Worm (Caenorhabditis elegans) whole organism, young adult: ENCODE data around the gene F31D4.8.

ENCODE experiments used
- B0019.2 ChIP-seq: fragments of 200-800 bp; sonication (Bioruptor generic); conservative IDR thresholded peaks from 2 replicates; pipeline ENCODE4 v1.3.6; 2022; ENCODE audit warnings: missing genetic modification reagents, missing genetic modification characterization, missing compliant biosample characterization
- B0336.3 ChIP-seq: fragments of 200-800 bp; sonication (Bioruptor generic); IDR thresholded peaks from 2 replicates; pipeline ENCODE4 v1.3.6; 2022; ENCODE audit warnings: missing genetic modification characterization, missing compliant biosample characterization
- D2030.7 ChIP-seq: fragments of 200-800 bp; sonication (Bioruptor generic); IDR thresholded peaks from 2 replicates; pipeline ENCODE4 v1.3.6; 2022; ENCODE audit warnings: missing genetic modification reagents, missing genetic modification characterization, missing compliant biosample characterization
- F52B5.7 ChIP-seq: sonication (generic microtip); optimal IDR thresholded peaks from 2 replicates; lab custom pipeline; 2016; ENCODE audit warnings: mild to moderate bottlenecking, missing genetic modification characterization, missing compliant biosample characterization
- F57C9.4 ChIP-seq: sonication (generic microtip); optimal IDR thresholded peaks from 2 replicates; lab custom pipeline; 2017; ENCODE audit warnings: mild to moderate bottlenecking, missing genetic modification characterization, missing compliant biosample characterization
- K11D2.4 ChIP-seq: fragments of 200-800 bp; sonication (Bioruptor generic); IDR thresholded peaks from 2 replicates; pipeline ENCODE4 v1.3.6; 2022; ENCODE audit warnings: missing genetic modification reagents, missing genetic modification characterization, missing compliant biosample characterization
- K12H6.12 ChIP-seq: fragments of 200-800 bp; sonication (Bioruptor generic); optimal IDR thresholded peaks from 2 replicates; lab custom pipeline; 2018; ENCODE audit warnings: mild to moderate bottlenecking, missing genetic modification characterization, missing compliant biosample characterization
- ZK185.1 ChIP-seq: sonication (generic microtip); optimal IDR thresholded peaks from 2 replicates; lab custom pipeline; 2016; ENCODE audit warnings: mild to moderate bottlenecking, missing genetic modification characterization, missing compliant biosample characterization; ENCODE audit not compliant: poor library complexity, severe bottlenecking
- athp-1 ChIP-seq: sonication (generic microtip); optimal IDR thresholded peaks from 2 replicates; lab custom pipeline; 2017; ENCODE audit warnings: mild to moderate bottlenecking, missing genetic modification characterization, missing compliant biosample characterization
- attf-3 ChIP-seq: fragments of 200-800 bp; sonication (Bioruptor generic); conservative IDR thresholded peaks from 2 replicates; pipeline ENCODE4 v1.3.6; 2022; ENCODE audit warnings: missing genetic modification reagents, missing genetic modification characterization, missing compliant biosample characterization
- attf-6 ChIP-seq: fragments of 200-800 bp; sonication (Bioruptor generic); IDR thresholded peaks from 2 replicates; pipeline ENCODE4 v1.3.6; 2022; ENCODE audit warnings: missing genetic modification reagents, missing genetic modification characterization, missing compliant biosample characterization
- bed-1 ChIP-seq: fragments of 200-800 bp; sonication (Bioruptor generic); IDR thresholded peaks from 2 replicates; pipeline ENCODE4 v1.3.6; 2022; ENCODE audit warnings: missing genetic modification reagents, missing genetic modification characterization, missing compliant biosample characterization
- cebp-1 ChIP-seq, 2 experiments: fragments of 200-800 bp in 1 of 2; sonication (Bioruptor generic) in 1 of 2; sonication (generic microtip) in 1 of 2; IDR thresholded peaks in 1 of 2; optimal IDR thresholded peaks in 1 of 2; 2 replicates each; pipeline versions ENCODE4 v1.3.6 to Lab custom; 2017 to 2022; ENCODE audit warnings: missing compliant biosample characterization in 2 of 2, missing genetic modification characterization in 2 of 2, mild to moderate bottlenecking in 1 of 2, missing genetic modification reagents in 1 of 2, moderate library complexity in 1 of 2
- ceh-100 ChIP-seq: fragments of 200-800 bp; sonication (Bioruptor generic); IDR thresholded peaks from 2 replicates; pipeline ENCODE4 v1.3.6; 2022; ENCODE audit warnings: missing genetic modification reagents, missing genetic modification characterization, missing compliant biosample characterization
- ceh-27 ChIP-seq: fragments of 200-800 bp; sonication (Bioruptor generic); optimal IDR thresholded peaks from 2 replicates; lab custom pipeline; 2018; ENCODE audit warnings: mild to moderate bottlenecking, missing genetic modification characterization, moderate library complexity, missing compliant biosample characterization
- ceh-79 ChIP-seq: sonication (generic microtip); optimal IDR thresholded peaks from 2 replicates; lab custom pipeline; 2017; ENCODE audit warnings: mild to moderate bottlenecking, missing genetic modification characterization, missing compliant biosample characterization
- chd-7 ChIP-seq: sonication (generic microtip); optimal IDR thresholded peaks from 2 replicates; lab custom pipeline; 2016; ENCODE audit warnings: mild to moderate bottlenecking, missing genetic modification characterization, moderate library complexity, missing compliant biosample characterization
- die-1 ChIP-seq: sonication (generic microtip); optimal IDR thresholded peaks from 2 replicates; lab custom pipeline; 2016; ENCODE audit warnings: missing genotype, mild to moderate bottlenecking, missing genetic modification characterization, missing compliant biosample characterization
- dox-1 ChIP-seq: fragments of 200-800 bp; sonication (Bioruptor generic); IDR thresholded peaks from 2 replicates; pipeline ENCODE4 v1.3.6; 2022; ENCODE audit warnings: missing genetic modification reagents, missing genetic modification characterization, missing compliant biosample characterization
- egl-18 ChIP-seq: fragments of 200-800 bp; sonication (Bioruptor generic); IDR thresholded peaks from 2 replicates; pipeline ENCODE4 v1.3.6; 2022; ENCODE audit warnings: missing genetic modification reagents, missing genetic modification characterization, missing compliant biosample characterization
- egrh-3 ChIP-seq: fragments of 200-800 bp; sonication (Bioruptor generic); IDR thresholded peaks from 2 replicates; pipeline ENCODE4 v1.3.6; 2022; ENCODE audit warnings: missing genetic modification reagents, missing genetic modification characterization, missing compliant biosample characterization
- ekl-4 ChIP-seq: fragments of 200-800 bp; sonication (Bioruptor generic); IDR thresholded peaks from 2 replicates; pipeline ENCODE4 v1.3.6; 2022; ENCODE audit warnings: missing genetic modification reagents, missing genetic modification characterization, missing compliant biosample characterization
- hrde-1 ChIP-seq: sonication (generic microtip); optimal IDR thresholded peaks from 2 replicates; lab custom pipeline; 2016; ENCODE audit warnings: missing genetic modification characterization, mild to moderate bottlenecking, missing compliant biosample characterization, moderate library complexity, missing genotype, missing genetic modification reagents, borderline replicate concordance
- hsf-1 ChIP-seq: fragments of 200-800 bp; sonication (Bioruptor generic); IDR thresholded peaks from 2 replicates; pipeline ENCODE4 v1.3.6; 2022; ENCODE audit warnings: missing genetic modification reagents, missing genetic modification characterization, missing compliant biosample characterization
- lin-26 ChIP-seq: fragments of 200-800 bp; sonication (Bioruptor generic); IDR thresholded peaks from 2 replicates; pipeline ENCODE4 v1.3.6; 2022; ENCODE audit warnings: missing genetic modification reagents, missing genetic modification characterization, missing compliant biosample characterization
- lin-40 ChIP-seq: sonication (generic microtip); optimal IDR thresholded peaks from 2 replicates; lab custom pipeline; 2016; ENCODE audit warnings: missing genetic modification characterization, mild to moderate bottlenecking, missing compliant biosample characterization, missing genotype, missing genetic modification reagents
- lir-1 ChIP-seq: fragments of 200-800 bp; sonication (Bioruptor generic); conservative IDR thresholded peaks from 2 replicates; pipeline ENCODE4 v1.3.6; 2022; ENCODE audit warnings: missing genetic modification reagents, missing genetic modification characterization, missing compliant biosample characterization
- madf-3 ChIP-seq: fragments of 200-800 bp; sonication (Bioruptor generic); IDR thresholded peaks from 2 replicates; pipeline ENCODE4 v1.3.6; 2022; ENCODE audit warnings: missing genetic modification reagents, missing genetic modification characterization, missing compliant biosample characterization
- mcd-1 ChIP-seq: fragments of 200-800 bp; sonication (Bioruptor generic); IDR thresholded peaks from 2 replicates; pipeline ENCODE4 v1.3.6; 2022; ENCODE audit warnings: missing genetic modification reagents, missing genetic modification characterization, missing compliant biosample characterization
- nhr-120 ChIP-seq: fragments of 200-800 bp; sonication (Bioruptor generic); IDR thresholded peaks from 2 replicates; pipeline ENCODE4 v1.3.6; 2022; ENCODE audit warnings: missing genetic modification characterization, missing compliant biosample characterization
- nhr-27 ChIP-seq: fragments of 200-800 bp; sonication (Bioruptor generic); optimal IDR thresholded peaks from 2 replicates; lab custom pipeline; 2018; ENCODE audit warnings: mild to moderate bottlenecking, missing genetic modification characterization, moderate library complexity, missing compliant biosample characterization
- rcor-1 ChIP-seq: fragments of 200-800 bp; sonication (Bioruptor generic); IDR thresholded peaks from 2 replicates; pipeline ENCODE4 v1.3.6; 2022; ENCODE audit warnings: missing genetic modification reagents, missing genetic modification characterization, missing compliant biosample characterization
- repo-1 ChIP-seq: sonication (generic microtip); optimal IDR thresholded peaks from 2 replicates; lab custom pipeline; 2017; ENCODE audit warnings: mild to moderate bottlenecking, missing genetic modification characterization, missing compliant biosample characterization
- snpc-1.1 ChIP-seq: sonication (generic microtip); optimal IDR thresholded peaks from 2 replicates; lab custom pipeline; 2017; ENCODE audit warnings: missing genetic modification characterization, mild to moderate bottlenecking, missing compliant biosample characterization, antibody characterized with exemption, moderate library complexity, missing genotype, missing genetic modification reagents; ENCODE audit not compliant: insufficient read depth
- snpc-3.4 ChIP-seq: sonication (generic microtip); optimal IDR thresholded peaks from 2 replicates; lab custom pipeline; 2017; ENCODE audit warnings: missing genetic modification characterization, mild to moderate bottlenecking, missing compliant biosample characterization, antibody characterized with exemption, moderate library complexity, missing genotype, missing genetic modification reagents
- snpc-4 ChIP-seq, 5 experiments: fragments of 150-350 bp in 1 of 5; sonication (generic microtip) in 4 of 5; optimal IDR thresholded peaks; 2 replicates each; lab custom pipeline; 2014 to 2018; ENCODE audit warnings: missing genetic modification characterization in 5 of 5, missing biosample characterization in 3 of 5, antibody characterized with exemption in 2 of 5, mild to moderate bottlenecking in 2 of 5, missing compliant biosample characterization in 2 of 5, missing genotype in 2 of 5, moderate library complexity in 2 of 5, missing genetic modification reagents in 1 of 5
- somi-1 ChIP-seq: fragments of 200-800 bp; sonication (Bioruptor generic); optimal IDR thresholded peaks from 2 replicates; lab custom pipeline; 2018; ENCODE audit warnings: mild to moderate bottlenecking, missing genetic modification characterization, missing compliant biosample characterization
- tbp1 ChIP-seq: fragments of 200-800 bp; sonication (Bioruptor generic); optimal IDR thresholded peaks from 2 replicates; lab custom pipeline; 2018; ENCODE audit warnings: mild to moderate bottlenecking, missing genetic modification characterization, missing compliant biosample characterization
- tbx-9 ChIP-seq: sonication (generic microtip); optimal IDR thresholded peaks from 2 replicates; lab custom pipeline; 2016; ENCODE audit warnings: borderline replicate concordance, missing genetic modification characterization, inconsistent platforms, missing compliant biosample characterization
- tlf-1 ChIP-seq: fragments of 200-800 bp; sonication (Bioruptor generic); optimal IDR thresholded peaks from 2 replicates; lab custom pipeline; 2018; ENCODE audit warnings: mild to moderate bottlenecking, missing genetic modification characterization, missing compliant biosample characterization
- zfh-2 ChIP-seq: fragments of 200-800 bp; sonication (Bioruptor generic); conservative IDR thresholded peaks from 2 replicates; pipeline ENCODE4 v1.3.6; 2022; ENCODE audit warnings: missing genetic modification reagents, missing genetic modification characterization, missing compliant biosample characterization
- ztf-18 ChIP-seq: sonication (generic microtip); optimal IDR thresholded peaks from 2 replicates; lab custom pipeline; 2016; ENCODE audit warnings: missing genotype, mild to moderate bottlenecking, missing genetic modification characterization, missing compliant biosample characterization
- ztf-25 ChIP-seq: fragments of 200-800 bp; sonication (Bioruptor generic); IDR thresholded peaks from 2 replicates; pipeline ENCODE4 v1.3.6; 2022; ENCODE audit warnings: missing genetic modification reagents, missing genetic modification characterization, missing compliant biosample characterization
- ztf-28 ChIP-seq: fragments of 200-800 bp; sonication (Bioruptor generic); IDR thresholded peaks from 2 replicates; pipeline ENCODE4 v1.3.6; 2022; ENCODE audit warnings: missing genetic modification reagents, missing genetic modification characterization, missing compliant biosample characterization
- ztf-3 ChIP-seq: fragments of 200-800 bp; sonication (Bioruptor generic); optimal IDR thresholded peaks from 2 replicates; lab custom pipeline; 2018; ENCODE audit warnings: mild to moderate bottlenecking, missing genetic modification characterization, missing compliant biosample characterization

The F31D4.8 gene

DNA sequence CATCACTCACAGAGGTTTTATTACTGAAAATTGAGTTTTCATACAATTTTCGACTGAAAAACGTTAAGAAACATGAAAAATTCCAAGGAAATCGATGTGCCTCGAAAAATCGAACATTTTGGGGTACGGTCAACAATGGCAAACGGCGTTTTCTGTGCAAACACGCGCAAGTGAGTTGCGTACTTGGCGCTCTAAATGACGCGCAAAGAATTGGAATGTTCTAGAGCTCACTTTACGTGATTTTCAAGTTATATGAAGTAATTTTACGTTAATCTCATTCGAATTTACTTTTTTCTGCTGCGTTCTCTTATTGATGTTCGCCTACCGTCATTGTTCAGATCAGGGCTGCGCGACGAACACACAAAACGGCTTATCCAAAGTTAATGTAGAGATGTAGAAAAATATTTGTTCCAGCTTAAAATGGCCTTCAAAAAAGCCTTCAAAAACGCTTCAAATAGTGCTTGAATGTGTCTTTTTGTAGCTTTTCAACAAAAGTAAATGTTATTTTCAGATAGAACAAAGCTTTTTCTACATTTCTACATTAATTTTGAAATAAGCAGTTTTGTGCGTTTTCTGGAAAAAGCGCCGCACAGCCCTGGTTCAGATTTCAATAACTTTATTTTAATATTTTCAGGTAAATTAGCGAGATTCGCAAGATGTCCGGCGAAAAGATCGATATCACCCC is 22.6 kb downstream of the F31D4.8 start, which contains the start of the genes F31D4.2 and fkb-6:
Gene F31D4.2 (minus strand): TSS at position 23 of the 685 bp plus-strand sequence.
Gene fkb-6 (plus strand): TSS at position 635 of the 685 bp plus-strand sequence.
- no peak for TF ChIP-seq ztf-3 (GFP tag; lab: Kevin White, UChicago)
- TF ChIP-seq egrh-3: 0 out of 2 replicates have a peak, but pooled peaks have one; percentile 4
- TF ChIP-seq tbp1 (GFP tag; lab: Kevin White, UChicago): peak; percentile 58
- no peak for TF ChIP-seq snpc-4 (GFP tag; optimal IDR thresholded peaks at IDR 0.05; lab: Kevin White, UChicago)
- TF ChIP-seq snpc-4 (tag; optimal IDR thresholded peaks at IDR 0.05; lab: Kevin White, UChicago): peak in 3 of 4 experiments; percentile 6 to 60 (median 23)
- peak; percentile 26 for TF ChIP-seq athp-1 (tag; lab: Kevin White, UChicago)
- TF ChIP-seq ceh-100 (GFP tag; lab: Robert Waterston, UW): peak; percentile 50; the same call in 1 of the 2 replicates
- peak; percentile 49 for TF ChIP-seq snpc-3.4
- no peak for TF ChIP-seq hrde-1 (tag; lab: Kevin White, UChicago)
- peak; percentile 89 for TF ChIP-seq D2030.7 (GFP tag; lab: Robert Waterston, UW)
- TF ChIP-seq cebp-1 (GFP tag; IDR thresholded peaks at IDR 0.05; lab: Robert Waterston, UW): no peak
- TF ChIP-seq cebp-1 (tag; optimal IDR thresholded peaks at IDR 0.05; lab: Kevin White, UChicago): peak; percentile 59
- TF ChIP-seq ztf-25 (GFP tag; lab: Robert Waterston, UW): no peak
- TF ChIP-seq rcor-1 (GFP tag; lab: Robert Waterston, UW): peak; percentile 79
- TF ChIP-seq ztf-18 (tag; lab: Kevin White, UChicago): no peak
- TF ChIP-seq lin-26 (GFP tag; lab: Robert Waterston, UW): no peak
- TF ChIP-seq attf-3 (GFP tag; lab: Robert Waterston, UW): 0 out of 2 replicates have a peak, but pooled peaks have one; percentile 44
- peak; percentile 53; the same call in 1 of the 2 replicates for TF ChIP-seq ekl-4 (GFP tag; lab: Robert Waterston, UW)
- peak; percentile 97 for TF ChIP-seq hsf-1
- TF ChIP-seq attf-6: no peak
- TF ChIP-seq B0336.3 (GFP tag; lab: Robert Waterston, UW): 0 out of 2 replicates have a peak, but pooled peaks have one; percentile 23
- TF ChIP-seq tbx-9 (tag; lab: Kevin White, UChicago): no peak
- TF ChIP-seq bed-1 (GFP tag; lab: Robert Waterston, UW): no peak
- TF ChIP-seq madf-3 (GFP tag; lab: Robert Waterston, UW): 0 out of 2 replicates have a peak, but pooled peaks have one; percentile 25
- TF ChIP-seq ceh-27: peak; percentile 63
- no peak for TF ChIP-seq nhr-27 (tag; lab: Kevin White, UChicago)
- TF ChIP-seq zfh-2: no peak
- TF ChIP-seq F52B5.7 (tag; lab: Kevin White, UChicago): no peak
- TF ChIP-seq K12H6.12: peak; percentile 35
- no peak for TF ChIP-seq F57C9.4 (tag; lab: Kevin White, UChicago)
- TF ChIP-seq repo-1: no peak
- TF ChIP-seq tlf-1 (GFP tag; lab: Kevin White, UChicago): peak; percentile 20
- peak; percentile 57 for TF ChIP-seq lin-40 (tag; lab: Kevin White, UChicago)
- TF ChIP-seq die-1: no peak
- TF ChIP-seq egl-18 (GFP tag; lab: Robert Waterston, UW): no peak
- no peak for TF ChIP-seq ztf-28
- TF ChIP-seq snpc-1.1: peak; percentile 18
- peak; percentile 62 for TF ChIP-seq K11D2.4
- TF ChIP-seq ceh-79 (tag; lab: Kevin White, UChicago): no peak
- no peak for TF ChIP-seq B0019.2 (GFP tag; lab: Robert Waterston, UW)
- no peak for TF ChIP-seq nhr-120
- TF ChIP-seq ZK185.1 (tag; lab: Kevin White, UChicago): peak; percentile 45
- peak; percentile 66 for TF ChIP-seq dox-1
- TF ChIP-seq lir-1 (GFP tag; lab: Robert Waterston, UW): 0 out of 2 replicates have a peak, but pooled peaks have one; percentile 6
- TF ChIP-seq mcd-1 (GFP tag; lab: Robert Waterston, UW): peak; percentile 70
- no peak for TF ChIP-seq somi-1 (GFP tag; lab: Kevin White, UChicago)
- no peak for TF ChIP-seq chd-7
